Worm (Caenorhabditis elegans) whole organism, L4/young adult: ENCODE results near the gene R102.1.
"Not testable (repeated sequence)": the region's sequence is repeated elsewhere in the genome, so short reads cannot be mapped to it uniquely, and the experiment has no call there.

ENCODE experiments used
- W03F9.2 ChIP-seq: fragments of 150-350 bp; optimal IDR thresholded peaks from 2 replicates; lab custom pipeline; 2014; ENCODE audit warnings: missing biosample characterization, missing genetic modification characterization
- dao-5 ChIP-seq: sonication (generic microtip); optimal IDR thresholded peaks from 2 replicates; lab custom pipeline; 2016; ENCODE audit warnings: missing genotype, missing genetic modification characterization, moderate library complexity, missing compliant biosample characterization
- him-1 ChIP-seq: sonication (generic microtip); optimal IDR thresholded peaks from 2 replicates; lab custom pipeline; 2016; ENCODE audit warnings: missing genotype, missing genetic modification reagents, missing genetic modification characterization, missing compliant biosample characterization

The R102.1 gene

ce11 chrIV:10685758-10686157 lies at the start of gene R102.1, which contains the start of gene K08C7.6:
R102.1 (plus strand) TSS chrIV:10686048.
K08C7.6 (minus strand) TSS chrIV:10685858.
- TF ChIP-seq dao-5 (tag; lab: Kevin White, UChicago) (no peak), W03F9.2 (tag; lab: Kevin White, UChicago) (no peak), him-1 (tag; lab: Kevin White, UChicago) (no peak)

ce11 chrIV:10636649-10637048 lies 49.2 kb upstream of the R102.1 start, which contains the start of gene F56C4.1:
F56C4.1 (plus strand) TSS chrIV:10636949.
- TF ChIP-seq dao-5 (tag; lab: Kevin White, UChicago), result no peak
- no peak for TF ChIP-seq W03F9.2 (tag; lab: Kevin White, UChicago)
- TF ChIP-seq him-1 (tag; lab: Kevin White, UChicago), result no peak

- TF ChIP-seq him-1 (tag; lab: Kevin White, UChicago), result no peak
- TF ChIP-seq dao-5 (tag; lab: Kevin White, UChicago), result no peak
- TF ChIP-seq W03F9.2 (tag; lab: Kevin White, UChicago), result no peak
These were observed 46.9 kb upstream of the R102.1 start, which contains the start of gene F56C4.2 for ce11 chrIV:10638977-10639376. F56C4.2 (plus strand) TSS chrIV:10639277.

- not testable (repeated sequence) for TF ChIP-seq W03F9.2, him-1, dao-5 (tag; lab: Kevin White, UChicago)
These were observed 31.8 kb upstream of the R102.1 start, which contains the start of gene glb-19 for ce11 chrIV:10654047-10654446. glb-19 (minus strand) TSS chrIV:10654147.

DNA sequence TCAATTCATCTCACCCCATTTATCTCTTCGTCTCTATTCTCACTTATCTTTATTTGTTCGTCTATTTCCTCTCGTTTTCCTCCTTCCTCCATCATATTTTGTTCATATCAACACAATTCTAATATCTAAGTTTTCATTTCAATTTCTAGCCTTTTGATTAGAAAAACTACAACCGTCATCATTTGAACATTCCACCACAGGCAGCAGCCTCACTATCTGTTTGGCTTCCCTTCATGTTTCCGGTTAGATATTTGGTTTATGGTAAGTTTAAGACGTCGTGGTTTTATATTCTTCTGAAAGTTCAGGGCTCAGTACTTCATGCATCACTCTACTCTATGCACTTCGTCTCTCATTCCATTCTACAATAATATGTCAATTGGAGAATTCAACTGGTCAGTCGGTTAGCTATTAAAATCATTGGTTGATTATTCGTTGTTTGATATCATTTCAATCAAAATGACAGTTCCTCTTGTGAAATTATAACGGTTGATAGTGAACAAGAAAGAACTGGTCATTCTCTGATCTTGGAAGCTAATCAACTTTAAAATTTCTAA lies 29.0 kb upstream of the R102.1 start, which contains the start of gene K08C7.1:
K08C7.1 (plus strand) TSS at position 43 of the 554 bp plus-strand sequence.
- TF ChIP-seq dao-5 (tag; lab: Kevin White, UChicago), result no peak
- no peak for TF ChIP-seq W03F9.2 (tag; lab: Kevin White, UChicago)
- no peak for TF ChIP-seq him-1 (tag; lab: Kevin White, UChicago)

DNA sequence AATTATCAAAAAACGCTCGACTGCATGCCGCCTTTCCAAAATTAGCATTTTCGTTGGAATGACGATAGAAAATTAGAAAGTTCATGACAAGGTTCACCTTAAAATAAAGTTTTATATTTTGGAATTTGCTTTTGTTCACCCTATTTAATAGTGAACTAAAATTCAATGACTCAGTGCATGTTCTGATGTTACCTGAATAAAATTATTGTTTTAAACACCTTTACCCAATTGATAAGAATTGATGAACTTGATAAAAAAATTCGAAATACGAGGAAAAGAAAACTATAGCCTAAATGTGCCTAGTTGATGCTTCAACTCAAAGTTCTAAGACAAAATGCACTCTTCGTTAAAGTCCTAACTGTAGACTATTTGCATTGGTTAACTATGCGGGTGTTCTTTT lies 24.8 kb upstream of the R102.1 start:
- no peak for TF ChIP-seq him-1 (tag; lab: Kevin White, UChicago)
- no peak for TF ChIP-seq W03F9.2 (tag; lab: Kevin White, UChicago)
- no peak for TF ChIP-seq dao-5 (tag; lab: Kevin White, UChicago)

- TF ChIP-seq him-1 (tag; lab: Kevin White, UChicago), result no peak
- no peak for TF ChIP-seq W03F9.2 (tag; lab: Kevin White, UChicago)
- TF ChIP-seq dao-5 (tag; lab: Kevin White, UChicago), result no peak
These were observed 24.1 kb upstream of the R102.1 start, which contains the start of gene fmo-1 for ce11 chrIV:10661760-10662159. fmo-1 (plus strand) TSS chrIV:10661857.

DNA sequence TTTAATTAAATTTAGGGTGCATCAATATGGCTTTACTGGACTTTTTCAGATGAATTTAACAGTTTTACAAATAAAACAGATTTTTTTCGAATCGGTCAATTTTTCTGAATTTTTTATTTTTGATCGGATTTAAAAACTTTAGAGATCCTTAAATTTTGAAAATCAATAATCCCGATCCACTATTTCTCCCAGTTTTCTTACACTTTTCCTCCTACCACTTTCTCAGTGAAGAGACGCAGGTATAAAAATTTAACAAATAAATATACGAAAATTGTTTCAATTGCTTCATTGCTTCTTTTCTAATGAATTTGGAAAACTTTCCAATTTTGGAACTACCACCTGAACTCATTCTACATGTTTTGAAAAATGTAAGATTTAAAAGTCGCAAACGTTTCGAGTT lies 21.7 kb upstream of the R102.1 start, which contains the start of gene K08C7.7:
K08C7.7 (plus strand) TSS at position 301 of the 400 bp plus-strand sequence.
- TF ChIP-seq dao-5 (tag; lab: Kevin White, UChicago) (no peak), him-1 (tag; lab: Kevin White, UChicago) (no peak), W03F9.2 (tag; lab: Kevin White, UChicago) (no peak)

- no peak for TF ChIP-seq dao-5 (tag; lab: Kevin White, UChicago)
These were observed 19.3 kb upstream of the R102.1 start, which contains the start of gene epi-1 for ce11 chrIV:10666523-10666922. epi-1 (plus strand) TSS chrIV:10666823.

DNA sequence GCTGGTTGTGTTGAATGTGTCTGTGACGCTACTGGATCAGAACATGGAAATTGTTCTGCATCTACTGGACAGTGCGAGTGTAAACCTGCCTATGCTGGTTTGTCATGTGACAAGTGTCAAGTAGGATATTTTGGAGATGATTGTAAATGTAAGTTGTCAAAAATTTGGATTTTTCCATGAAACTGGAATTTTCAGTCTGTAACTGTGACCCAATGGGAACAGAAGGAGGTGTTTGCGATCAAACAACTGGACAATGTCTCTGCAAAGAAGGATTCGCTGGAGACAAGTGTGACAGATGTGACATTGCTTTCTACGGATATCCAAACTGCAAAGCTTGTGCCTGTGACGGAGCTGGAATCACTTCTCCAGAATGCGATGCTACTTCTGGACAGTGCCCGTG lies 17.3 kb upstream of the R102.1 start:
- TF ChIP-seq W03F9.2 (tag; lab: Kevin White, UChicago), result no peak
- no peak for TF ChIP-seq him-1 (tag; lab: Kevin White, UChicago)

DNA sequence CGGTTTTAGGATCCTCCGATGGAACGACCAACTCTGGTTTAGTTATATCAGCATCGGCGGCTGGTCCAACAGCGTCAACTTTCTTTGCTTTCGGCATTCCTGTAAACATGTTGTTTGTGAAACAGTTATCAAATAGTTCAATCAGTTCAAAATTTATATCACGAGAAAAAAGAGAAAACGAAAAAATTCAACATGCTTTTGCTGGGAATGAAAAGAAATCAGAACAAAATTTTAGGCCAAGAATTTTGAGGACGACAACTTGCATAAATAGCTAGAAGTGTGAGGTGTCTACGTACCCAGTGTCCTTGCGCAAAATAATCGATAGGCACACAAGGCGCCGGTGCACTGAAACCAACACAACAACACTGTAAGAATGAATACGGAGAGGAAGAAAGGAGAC lies 5.5 kb upstream of the R102.1 start, which contains the start of gene K08C7.4:
K08C7.4 (minus strand) TSS at position 101 of the 400 bp plus-strand sequence.
- TF ChIP-seq him-1 (tag; lab: Kevin White, UChicago) (no peak), dao-5 (tag; lab: Kevin White, UChicago) (no peak), W03F9.2 (tag; lab: Kevin White, UChicago) (no peak)

DNA sequence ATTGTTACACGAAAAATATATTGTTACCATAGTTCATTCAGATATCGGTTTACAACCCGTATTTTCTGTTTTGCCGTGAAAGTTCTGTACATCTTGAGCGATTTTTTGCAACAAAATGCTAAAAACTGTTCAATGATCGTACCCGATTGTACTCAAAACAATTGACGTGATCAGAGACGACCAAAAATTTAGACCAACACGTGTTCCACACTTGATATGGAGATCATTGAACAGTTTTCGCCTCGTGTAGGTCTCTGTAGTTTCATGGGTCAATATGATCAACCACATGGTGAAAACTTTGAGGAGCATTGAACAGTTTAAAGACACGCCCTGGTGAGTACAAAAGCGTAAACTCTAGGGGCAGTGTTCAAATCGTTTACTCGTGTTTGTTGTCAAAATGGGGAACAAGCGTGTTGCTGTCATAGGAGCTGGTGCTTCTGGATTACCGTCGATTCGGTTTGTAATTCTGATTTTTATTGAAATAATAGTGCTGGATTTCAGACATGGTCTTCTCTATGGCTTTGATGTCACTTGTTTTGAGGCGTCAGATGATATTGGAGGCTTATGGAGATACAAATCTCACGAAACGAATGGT lies 3.6 kb upstream of the R102.1 start, which contains the start of gene fmo-2:
fmo-2 (plus strand) TSS at position 370 of the 595 bp plus-strand sequence.
- TF ChIP-seq him-1 (tag; lab: Kevin White, UChicago), result no peak
- TF ChIP-seq dao-5 (tag; lab: Kevin White, UChicago), result no peak
- no peak for TF ChIP-seq W03F9.2 (tag; lab: Kevin White, UChicago)

- not testable (repeated sequence) for TF ChIP-seq W03F9.2, dao-5, him-1 (tag; lab: Kevin White, UChicago)
These were observed 1.5 kb downstream of the R102.1 start, which contains the start of gene R102.2 for ce11 chrIV:10687307-10687706. R102.2 (plus strand) TSS chrIV:10687607.
